Fruit fly (Drosophila melanogaster) S2 (cell line): Measurements from ENCODE around the gene Kots.

ENCODE experiments used
- CG8478 ChIP-seq: fragments of >200 bp; optimal IDR thresholded peaks from 2 replicates; lab custom pipeline; 2018
- CTCF ChIP-seq, 2 experiments: fragments of >200 bp; optimal IDR thresholded peaks; 2 replicates each; lab custom pipeline; 2018

DNA sequence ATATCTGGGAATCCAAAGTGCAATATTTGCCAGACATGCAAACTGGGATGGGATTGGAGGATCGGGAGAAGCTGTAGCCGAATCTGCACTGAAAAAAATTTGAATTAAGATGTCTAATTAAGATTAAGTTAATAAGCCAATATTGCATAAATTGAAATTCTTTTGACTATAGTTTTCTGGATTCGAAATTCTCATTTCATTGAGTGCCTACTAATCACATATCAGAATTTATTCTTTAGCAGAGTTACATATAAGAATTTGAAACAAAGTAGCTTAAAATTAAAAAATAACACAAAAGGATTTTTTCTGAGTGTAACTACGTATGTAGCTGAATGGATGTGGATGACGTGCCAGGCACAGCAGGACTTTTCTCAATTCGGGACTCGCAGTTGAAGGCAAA, 32.2 kb downstream of the Kots start:
- TF ChIP-seq CTCF (optimal IDR thresholded peaks at IDR 0.05; lab: Kevin White, UChicago): no peak
- TF ChIP-seq CG8478 (lab: Kevin White, UChicago): no peak
